Worm (Caenorhabditis elegans): ENCODE data around the gene zip-2.
A peak's percentile ranks its signal among the peaks of the same experiment; 100 is the strongest.

The zip-2 gene

DNA sequence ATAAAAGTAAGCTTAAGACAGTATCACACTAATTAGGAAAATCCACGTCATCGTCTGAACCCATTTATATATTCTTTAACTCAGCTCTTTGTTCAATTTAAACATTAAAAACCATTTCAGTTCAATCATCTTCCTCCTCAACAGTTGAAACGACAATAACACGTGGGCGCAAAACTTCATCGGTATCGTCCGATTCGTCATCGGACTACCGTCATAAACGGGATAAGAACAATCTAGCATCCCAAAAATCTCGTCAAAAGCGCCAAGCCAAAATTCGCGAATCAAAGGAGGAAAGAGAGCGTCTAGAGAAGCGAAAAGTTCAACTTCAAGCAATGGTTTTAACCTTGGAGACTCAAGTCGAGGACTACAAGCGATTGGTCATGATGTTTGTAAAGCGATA lies 2.4 kb downstream of the zip-2 start:
- TF ChIP-seq lin-29 (GFP tag; IDR thresholded peaks at IDR 0.05): no peak
- TF ChIP-seq ama-1 (optimal IDR thresholded peaks at IDR 0.05): peak; percentile 92
- peak; percentile 42 for TF ChIP-seq mes-2 (tag; optimal IDR thresholded peaks at IDR 0.05; ENCODE audit: poor library complexity, severe bottlenecking)
- TF ChIP-seq attf-4 (tag; optimal IDR thresholded peaks at IDR 0.05): no peak
- TF ChIP-seq aha-1 (tag): peak; percentile 88
- TF ChIP-seq rbr-2 (tag; optimal IDR thresholded peaks at IDR 0.05): no peak
- no peak for TF ChIP-seq dve-1 (tag; optimal IDR thresholded peaks at IDR 0.05; ENCODE audit: insufficient read depth)
- no peak for TF ChIP-seq spr-3 (GFP tag; optimal IDR thresholded peaks at IDR 0.05)
- TF ChIP-seq snpc-1.2 (GFP tag; IDR thresholded peaks at IDR 0.05): no peak
- peak in 1 of 2 experiments; percentile 85 for TF ChIP-seq unc-62 (GFP tag; optimal IDR thresholded peaks at IDR 0.05 in 1 of 2)
- no peak for TF ChIP-seq unc-62 (tag; optimal IDR thresholded peaks at IDR 0.05)
- TF ChIP-seq mxl-2 (GFP tag; conservative IDR thresholded peaks at IDR 0.05): no peak

DNA sequence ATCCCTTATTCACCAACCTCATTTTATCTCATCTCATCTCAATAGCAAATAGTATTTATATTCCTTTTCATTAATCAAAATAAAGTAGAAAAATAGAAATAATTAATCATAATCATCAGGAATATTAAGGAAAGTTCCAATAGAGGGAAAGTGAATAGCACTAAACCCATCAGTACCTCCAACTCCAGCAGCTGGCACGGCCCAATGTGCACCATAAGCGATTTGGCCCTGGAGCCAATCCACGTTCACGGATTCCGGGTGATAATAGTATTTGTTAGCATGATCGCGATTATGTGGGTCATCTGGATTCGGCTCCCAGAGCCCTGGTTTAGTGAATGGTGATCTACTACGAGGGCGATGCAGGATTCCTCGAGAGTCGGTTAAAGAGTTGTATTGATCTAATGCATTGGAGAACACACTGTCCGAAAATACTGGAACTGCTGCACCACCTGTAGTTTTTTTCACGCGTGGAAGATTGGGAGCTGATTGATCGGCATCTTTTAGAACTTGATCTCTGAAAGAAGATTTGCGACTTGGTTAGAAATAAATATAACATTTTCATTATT lies 3.0 kb downstream of the zip-2 start:
- TF ChIP-seq daf-8 (GFP tag; IDR thresholded peaks at IDR 0.05) (no peak; the same call in 1 of the 2 replicates), lin-29 (GFP tag; IDR thresholded peaks at IDR 0.05) (peak; percentile 83), zfp-3 (GFP tag; conservative IDR thresholded peaks at IDR 0.05) (peak; percentile 99), nhr-76 (tag; optimal IDR thresholded peaks at IDR 0.05) (no peak), ctbp-1 (GFP tag; IDR thresholded peaks at IDR 0.05) (peak; percentile 91), ama-1 (optimal IDR thresholded peaks at IDR 0.05) (peak; percentile 98), madf-9 (GFP tag; conservative IDR thresholded peaks at IDR 0.05) (peak; percentile 72), nhr-41 (GFP tag; IDR thresholded peaks at IDR 0.05) (peak; percentile 96), unc-130 (GFP tag; optimal IDR thresholded peaks at IDR 0.05) (no peak), arid-1 (GFP tag; conservative IDR thresholded peaks at IDR 0.05) (peak; percentile 98), dmd-9 (GFP tag; IDR thresholded peaks at IDR 0.05) (peak; percentile 85), lim-7 (GFP tag; IDR thresholded peaks at IDR 0.05) (peak; percentile 95), Y105C5A.15 (GFP tag; IDR thresholded peaks at IDR 0.05) (peak; percentile 99), lin-1 (GFP tag; IDR thresholded peaks at IDR 0.05) (peak; percentile 95), mep-1 (tag; optimal IDR thresholded peaks at IDR 0.05) (peak; percentile 94), ZK546.5 (tag; optimal IDR thresholded peaks at IDR 0.05) (peak in 1 of 2 experiments; percentile 45), dpl-1 (GFP tag; optimal IDR thresholded peaks at IDR 0.05) (no peak), nhr-77 (tag; optimal IDR thresholded peaks at IDR 0.05) (peak; percentile 98), lin-39 (tag; optimal IDR thresholded peaks at IDR 0.05) (no peak), daf-12 (tag; optimal IDR thresholded peaks at IDR 0.05) (no peak), nhr-6 (tag; optimal IDR thresholded peaks at IDR 0.05) (no peak), daf-19 (GFP tag; conservative IDR thresholded peaks at IDR 0.05) (0 out of 2 replicates have a peak, but pooled peaks have one; percentile 79), Y5F2A.4 (GFP tag; optimal IDR thresholded peaks at IDR 0.05) (peak; percentile 91), zag-1 (tag; optimal IDR thresholded peaks at IDR 0.05) (peak; percentile 45), F37D6.2 (tag; optimal IDR thresholded peaks at IDR 0.05) (peak; percentile 40), cey-2 (tag; optimal IDR thresholded peaks at IDR 0.05; ENCODE audit: borderline replicate concordance, insufficient read depth) (no peak), T26A8.4 (GFP tag; IDR thresholded peaks at IDR 0.05) (peak; percentile 98), hif-1 (tag; optimal IDR thresholded peaks at IDR 0.05) (peak; percentile 55 to 96), nhr-25 (tag; optimal IDR thresholded peaks at IDR 0.05; ENCODE audit: borderline replicate concordance, insufficient read depth) (peak; percentile 84), ztf-7 (tag; optimal IDR thresholded peaks at IDR 0.05) (no peak), saeg-2 (GFP tag; IDR thresholded peaks at IDR 0.05) (peak; percentile 88), hmg-1.1 (GFP tag; IDR thresholded peaks at IDR 0.05) (peak; percentile 80), duxl-1 (tag; optimal IDR thresholded peaks at IDR 0.05; ENCODE audit: poor library complexity) (peak; percentile 94), zfp-2 (tag; optimal IDR thresholded peaks at IDR 0.05) (peak; percentile 39), hlh-11 (tag; optimal IDR thresholded peaks at IDR 0.05) (peak; percentile 86), fos-1 (tag; optimal IDR thresholded peaks at IDR 0.05) (peak; percentile 82), unc-39 (tag; optimal IDR thresholded peaks at IDR 0.05) (no peak), lir-3 (tag; optimal IDR thresholded peaks at IDR 0.05) (no peak), lin-15B (tag; optimal IDR thresholded peaks at IDR 0.05) (no peak)

All from whole organism, L4 larva.